Fruit fly (Drosophila melanogaster) whole organism, embryonic: ENCODE measurements around the gene RpS28a.

Experiments used
- Bteb2 ChIP-seq: fragments of 200-800 bp; sonication (Bioruptor generic); optimal IDR thresholded peaks from 2 replicates; lab custom pipeline; 2016; ENCODE audit warnings: missing biosample characterization, missing genetic modification characterization
- CG11695 ChIP-seq: fragments of 200-800 bp; sonication (Bioruptor generic); IDR thresholded peaks from 3 replicates; pipeline ENCODE4 v1.3.6; 2022; ENCODE audit warnings: missing biosample characterization, missing genetic modification characterization
- CG11723 ChIP-seq: fragments of 200-800 bp; sonication (Bioruptor generic); optimal IDR thresholded peaks from 2 replicates; lab custom pipeline; 2017; ENCODE audit warnings: missing biosample characterization, mild to moderate bottlenecking, missing genetic modification characterization
- CG12155 ChIP-seq: fragments of 200-800 bp; sonication (Bioruptor generic); optimal IDR thresholded peaks from 3 replicates; lab custom pipeline; 2016; ENCODE audit warnings: missing biosample characterization, missing genetic modification characterization
- CG12942 ChIP-seq: fragments of 200-800 bp; sonication (Bioruptor generic); optimal IDR thresholded peaks from 3 replicates; lab custom pipeline; 2016; ENCODE audit warnings: missing biosample characterization, missing genetic modification characterization
- CG15479 ChIP-seq: fragments of 200-800 bp; sonication (Bioruptor generic); optimal IDR thresholded peaks from 3 replicates; lab custom pipeline; 2019; ENCODE audit warnings: missing biosample characterization, mild to moderate bottlenecking, missing genetic modification characterization, moderate library complexity
- CG18262 ChIP-seq: fragments of 200-800 bp; optimal IDR thresholded peaks from 3 replicates; lab custom pipeline; 2019; ENCODE audit warnings: missing biosample characterization, mild to moderate bottlenecking, missing genetic modification characterization, moderate library complexity
- CG2116 ChIP-seq: fragments of 200-800 bp; sonication (Bioruptor generic); optimal IDR thresholded peaks from 3 replicates; lab custom pipeline; 2018; ENCODE audit warnings: missing biosample characterization, mild to moderate bottlenecking, missing genetic modification characterization
- CG2120 ChIP-seq: fragments of 200-800 bp; sonication (Bioruptor generic); optimal IDR thresholded peaks from 3 replicates; lab custom pipeline; 2016; ENCODE audit warnings: missing biosample characterization, missing genetic modification characterization
- CG2199 ChIP-seq: fragments of 200-800 bp; sonication (Bioruptor generic); IDR thresholded peaks from 3 replicates; pipeline ENCODE4 v1.3.6; 2022; ENCODE audit warnings: missing biosample characterization, missing genetic modification characterization
- CG2202 ChIP-seq: fragments of 200-800 bp; sonication (Bioruptor generic); optimal IDR thresholded peaks from 2 replicates; lab custom pipeline; 2018; ENCODE audit warnings: missing biosample characterization, mild to moderate bottlenecking, missing genetic modification characterization
- CG2712 ChIP-seq: fragments of 200-800 bp; optimal IDR thresholded peaks from 3 replicates; lab custom pipeline; 2019; ENCODE audit warnings: missing biosample characterization, mild to moderate bottlenecking, missing genetic modification characterization, moderate library complexity
- CG2875 ChIP-seq: fragments of 200-800 bp; sonication (Bioruptor generic); optimal IDR thresholded peaks from 2 replicates; lab custom pipeline; 2017; ENCODE audit warnings: missing biosample characterization, mild to moderate bottlenecking, missing genetic modification characterization, missing genetic modification reagents
- CG31224 ChIP-seq: fragments of 200-800 bp; sonication (Bioruptor generic); IDR thresholded peaks from 2 replicates; pipeline ENCODE4 v1.3.6; 2022; ENCODE audit warnings: missing biosample characterization, missing genetic modification characterization
- CG32772 ChIP-seq: fragments of 200-800 bp; sonication (Bioruptor generic); IDR thresholded peaks from 2 replicates; pipeline ENCODE4 v1.3.6; 2022; ENCODE audit warnings: missing biosample characterization, missing genetic modification characterization
- CG33557 ChIP-seq: fragments of 200-800 bp; sonication (Bioruptor generic); optimal IDR thresholded peaks from 2 replicates; lab custom pipeline; 2019; ENCODE audit warnings: missing biosample characterization, mild to moderate bottlenecking, missing genetic modification characterization, moderate library complexity
- CG34376 ChIP-seq: fragments of 200-800 bp; sonication (Bioruptor generic); optimal IDR thresholded peaks from 2 replicates; lab custom pipeline; 2018; ENCODE audit warnings: missing biosample characterization, mild to moderate bottlenecking, missing genetic modification characterization
- CG42726 ChIP-seq: fragments of 200-800 bp; sonication (Bioruptor generic); IDR thresholded peaks from 2 replicates; pipeline ENCODE4 v1.3.6; 2022; ENCODE audit warnings: missing biosample characterization, missing genetic modification characterization; ENCODE audit not compliant: partially characterized antibody
- CG6683 ChIP-seq: fragments of 200-800 bp; sonication (Bioruptor generic); optimal IDR thresholded peaks from 2 replicates; lab custom pipeline; 2017; ENCODE audit warnings: missing biosample characterization, mild to moderate bottlenecking, missing genetic modification characterization, missing genetic modification reagents
- CG7786 ChIP-seq: fragments of 200-800 bp; sonication (Bioruptor generic); optimal IDR thresholded peaks from 2 replicates; lab custom pipeline; 2016; ENCODE audit warnings: missing biosample characterization, missing genetic modification characterization
- CG7987 ChIP-seq: fragments of 200-800 bp; sonication (Bioruptor generic); optimal IDR thresholded peaks from 2 replicates; lab custom pipeline; 2018; ENCODE audit warnings: missing biosample characterization, mild to moderate bottlenecking, missing genetic modification characterization, moderate library complexity
- CG8478 ChIP-seq: fragments of >200 bp; optimal IDR thresholded peaks from 2 replicates; lab custom pipeline; 2018
- CG8944 ChIP-seq: fragments of 200-800 bp; sonication (Bioruptor generic); optimal IDR thresholded peaks from 3 replicates; lab custom pipeline; 2016; ENCODE audit warnings: missing biosample characterization, missing genetic modification characterization
- E2f1 ChIP-seq: fragments of 200-800 bp; sonication (Bioruptor generic); IDR thresholded peaks from 2 replicates; pipeline ENCODE4 v1.3.6; 2022; ENCODE audit warnings: missing biosample characterization, missing genetic modification characterization
- ERR ChIP-seq: fragments of 200-800 bp; sonication (Bioruptor generic); optimal IDR thresholded peaks from 2 replicates; lab custom pipeline; 2016; ENCODE audit warnings: missing biosample characterization, missing genetic modification characterization
- Ets97D ChIP-seq: fragments of 200-800 bp; sonication (Bioruptor generic); optimal IDR thresholded peaks from 3 replicates; lab custom pipeline; 2016; ENCODE audit warnings: missing biosample characterization, missing genetic modification characterization
- Fer2 ChIP-seq: fragments of 200-800 bp; sonication (Bioruptor generic); optimal IDR thresholded peaks from 2 replicates; lab custom pipeline; 2018; ENCODE audit warnings: missing biosample characterization, mild to moderate bottlenecking, missing genetic modification characterization, moderate library complexity
- Fer3 ChIP-seq: fragments of 200-800 bp; sonication (Bioruptor generic); optimal IDR thresholded peaks from 2 replicates; lab custom pipeline; 2018; ENCODE audit warnings: missing biosample characterization, mild to moderate bottlenecking, missing genetic modification characterization, moderate library complexity
- Hr39 ChIP-seq: fragments of >200 bp; optimal IDR thresholded peaks from 2 replicates; lab custom pipeline; 2017
- Lhr ChIP-seq: fragments of 200-800 bp; sonication (Bioruptor generic); optimal IDR thresholded peaks from 3 replicates; lab custom pipeline; 2017; ENCODE audit warnings: mild to moderate bottlenecking, missing biosample characterization, missing genetic modification reagents, missing genetic modification characterization
- Mes4 ChIP-seq: fragments of 200-800 bp; sonication (Bioruptor generic); optimal IDR thresholded peaks from 2 replicates; lab custom pipeline; 2016; ENCODE audit warnings: missing biosample characterization, missing genetic modification characterization
- PHDP ChIP-seq: fragments of 200-800 bp; sonication (Bioruptor generic); optimal IDR thresholded peaks from 3 replicates; lab custom pipeline; 2018; ENCODE audit warnings: missing biosample characterization, mild to moderate bottlenecking, missing genetic modification characterization, moderate library complexity
- Poxn ChIP-seq: fragments of 200-800 bp; sonication (Bioruptor generic); IDR thresholded peaks from 2 replicates; pipeline ENCODE4 v1.3.6; 2022; ENCODE audit warnings: missing biosample characterization, missing genetic modification characterization
- Sry-δ ChIP-seq: fragments of 200-800 bp; sonication (Bioruptor generic); optimal IDR thresholded peaks from 2 replicates; lab custom pipeline; 2016; ENCODE audit warnings: missing biosample characterization, missing genetic modification characterization
- Trl ChIP-seq, 3 experiments: fragments of >200 bp in 2 of 3; fragments of 200-800 bp in 1 of 3; sonication (Bioruptor generic) in 1 of 3; optimal IDR thresholded peaks; 2 replicates in 1 of 3; 3 replicates in 2 of 3; lab custom pipeline; 2016 to 2017; ENCODE audit warnings: missing biosample characterization in 1 of 3, missing genetic modification characterization in 1 of 3
- Usf ChIP-seq: fragments of 200-800 bp; sonication (Bioruptor generic); optimal IDR thresholded peaks from 2 replicates; lab custom pipeline; 2017; ENCODE audit warnings: missing genotype, missing biosample characterization, missing genetic modification characterization
- aop ChIP-seq: fragments of 200-800 bp; sonication (Bioruptor generic); IDR thresholded peaks from 2 replicates; pipeline ENCODE4 v1.3.6; 2022; ENCODE audit warnings: missing biosample characterization, missing genetic modification characterization
- br ChIP-seq: fragments of >200 bp; optimal IDR thresholded peaks from 2 replicates; lab custom pipeline; 2017
- ci ChIP-seq: fragments of 200-800 bp; sonication (Bioruptor generic); IDR thresholded peaks from 3 replicates; pipeline ENCODE4 v1.3.6; 2022; ENCODE audit warnings: missing biosample characterization, missing genetic modification characterization
- disco-r ChIP-seq: fragments of 200-800 bp; sonication (Bioruptor generic); optimal IDR thresholded peaks from 2 replicates; lab custom pipeline; 2016; ENCODE audit warnings: missing biosample characterization, missing genetic modification characterization
- eve ChIP-seq, 2 experiments: fragments of >200 bp; optimal IDR thresholded peaks; 2 replicates each; lab custom pipeline; 2017; ENCODE audit warnings: missing biosample characterization in 2 of 2, missing genetic modification characterization in 2 of 2
- exex ChIP-seq: fragments of 200-800 bp; sonication (Bioruptor generic); optimal IDR thresholded peaks from 4 replicates; lab custom pipeline; 2018; ENCODE audit warnings: missing biosample characterization, mild to moderate bottlenecking, missing genetic modification characterization, moderate library complexity
- ftz-f1 ChIP-seq: fragments of 200-800 bp; sonication (Bioruptor generic); optimal IDR thresholded peaks from 2 replicates; lab custom pipeline; 2016; ENCODE audit warnings: missing biosample characterization, missing genetic modification characterization
- grn ChIP-seq: fragments of 200-800 bp; sonication (Bioruptor generic); optimal IDR thresholded peaks from 3 replicates; lab custom pipeline; 2017; ENCODE audit warnings: missing biosample characterization, missing genetic modification characterization
- ham ChIP-seq: fragments of 200-800 bp; sonication (Bioruptor generic); IDR thresholded peaks from 2 replicates; pipeline ENCODE4 v1.3.6; 2022; ENCODE audit warnings: missing biosample characterization, missing genetic modification characterization
- pros ChIP-seq: fragments of 200-800 bp; sonication (Bioruptor generic); optimal IDR thresholded peaks from 3 replicates; lab custom pipeline; 2019; ENCODE audit warnings: missing biosample characterization, mild to moderate bottlenecking, missing genetic modification characterization, moderate library complexity
- sisA ChIP-seq: fragments of 200-800 bp; sonication (Bioruptor generic); IDR thresholded peaks from 2 replicates; pipeline ENCODE4 v1.3.6; 2022; ENCODE audit warnings: missing biosample characterization, missing genetic modification characterization
- slbo ChIP-seq: fragments of 200-800 bp; sonication (Bioruptor generic); IDR thresholded peaks from 2 replicates; pipeline ENCODE4 v1.3.6; 2022; ENCODE audit warnings: missing biosample characterization, missing genetic modification characterization
- trem ChIP-seq: fragments of 200-800 bp; optimal IDR thresholded peaks from 3 replicates; lab custom pipeline; 2019; ENCODE audit warnings: missing biosample characterization, mild to moderate bottlenecking, missing genetic modification characterization, moderate library complexity
- unpg ChIP-seq: fragments of 200-800 bp; sonication (Bioruptor generic); optimal IDR thresholded peaks from 3 replicates; lab custom pipeline; 2018; ENCODE audit warnings: missing biosample characterization, mild to moderate bottlenecking, missing genetic modification characterization, moderate library complexity

RpS28a gene

dm6 chr3R:30021559-30022451 lies 643 bp downstream of the RpS28a start, which contains the start of gene Mgat2 (continued):
- TF ChIP-seq CG2875 (GFP tag; lab: Kevin White, UChicago) (peak; percentile 14), grn (GFP tag; lab: Kevin White, UChicago) (peak; percentile 27), aop (GFP tag; lab: Robert Waterston, UW) (no peak), CG34376 (GFP tag; lab: Kevin White, UChicago) (peak; percentile 84), br (lab: Kevin White, UChicago) (no peak), CG8478 (lab: Kevin White, UChicago) (peak; percentile 58), Trl (optimal IDR thresholded peaks at IDR 0.05; lab: Kevin White, UChicago) (peak; percentile 45 to 61), Trl (GFP tag; optimal IDR thresholded peaks at IDR 0.05; lab: Kevin White, UChicago) (peak; percentile 30), Poxn (GFP tag; lab: Robert Waterston, UW) (no peak), ci (GFP tag; lab: Robert Waterston, UW) (peak; percentile 78), CG12942 (GFP tag; lab: Kevin White, UChicago) (no peak), unpg (GFP tag; lab: Kevin White, UChicago) (no peak), CG7987 (GFP tag; lab: Kevin White, UChicago) (peak; percentile 75), Fer3 (tag; lab: Kevin White, UChicago) (peak; percentile 15), CG31224 (GFP tag; lab: Robert Waterston, UW) (no peak), Ets97D (GFP tag; lab: Kevin White, UChicago) (no peak), disco-r (GFP tag; lab: Kevin White, UChicago) (no peak), CG6683 (GFP tag; lab: Kevin White, UChicago) (peak; percentile 10), CG2202 (tag; lab: Kevin White, UChicago) (peak; percentile 66), eve (GFP tag; optimal IDR thresholded peaks at IDR 0.05; lab: Kevin White, UChicago) (no peak), CG2116 (GFP tag; lab: Kevin White, UChicago) (no peak), CG12155 (peak; percentile 92), pros (GFP tag; lab: Kevin White, UChicago) (peak; percentile 62), ERR (no peak), PHDP (no peak), slbo (no peak), CG33557 (GFP tag; lab: Kevin White, UChicago) (peak; percentile 85), sisA (no peak), CG42726 (peak; percentile 22; the same call in 1 of the 2 replicates), CG11723 (GFP tag; lab: Kevin White, UChicago) (peak; percentile 16), CG32772 (GFP tag; lab: Robert Waterston, UW) (no peak), Mes4 (GFP tag; lab: Kevin White, UChicago) (no peak), CG15479 (GFP tag; lab: Kevin White, UChicago) (peak; percentile 59), E2f1 (GFP tag; lab: Robert Waterston, UW) (peak; percentile 49; the same call in 1 of the 2 replicates), CG11695 (GFP tag; lab: Robert Waterston, UW) (peak; percentile 30; the same call in 1 of the 3 replicates), Usf (no peak), Bteb2 (GFP tag; lab: Kevin White, UChicago) (no peak), ftz-f1 (GFP tag; lab: Kevin White, UChicago) (no peak), Sry-δ (no peak), CG18262 (tag; lab: Kevin White, UChicago) (peak; percentile 30), CG2199 (GFP tag; lab: Robert Waterston, UW) (peak; percentile 74; the same call in 1 of the 3 replicates), ham (no peak), CG2712 (tag; lab: Kevin White, UChicago) (peak; percentile 61), Hr39 (no peak), CG2120 (GFP tag; lab: Kevin White, UChicago) (no peak), Fer2 (tag; lab: Kevin White, UChicago) (no peak), CG8944 (GFP tag; lab: Kevin White, UChicago) (no peak), Lhr (GFP tag; lab: Kevin White, UChicago) (no peak), CG7786 (GFP tag; lab: Kevin White, UChicago) (no peak), exex (tag; lab: Kevin White, UChicago) (no peak), trem (tag; lab: Kevin White, UChicago) (no peak)
